Fruit fly (Drosophila melanogaster) whole organism, embryonic: ENCODE measurements around the gene CG9263.

Experiments
- CG10147 ChIP-seq: fragments of 200-800 bp; sonication (Bioruptor generic); optimal IDR thresholded peaks from 2 replicates; lab custom pipeline; 2019; ENCODE audit warnings: missing biosample characterization, mild to moderate bottlenecking, missing genetic modification characterization, moderate library complexity
- CG1024 ChIP-seq: fragments of 200-800 bp; sonication (Bioruptor generic); IDR thresholded peaks from 2 replicates; pipeline ENCODE4 v1.3.6; 2022; ENCODE audit warnings: missing biosample characterization, missing genetic modification characterization
- CG10654 ChIP-seq: fragments of 200-800 bp; sonication (Bioruptor generic); optimal IDR thresholded peaks from 2 replicates; lab custom pipeline; 2016; ENCODE audit warnings: missing biosample characterization, missing genetic modification characterization
- CG12104 ChIP-seq: fragments of 200-800 bp; sonication (Bioruptor generic); optimal IDR thresholded peaks from 3 replicates; lab custom pipeline; 2016; ENCODE audit warnings: missing biosample characterization, missing genetic modification characterization
- CG14667 ChIP-seq: fragments of 200-800 bp; sonication (Bioruptor generic); IDR thresholded peaks from 2 replicates; pipeline ENCODE4 v1.3.6; 2022; ENCODE audit warnings: missing biosample characterization, missing genetic modification characterization
- CG15696 ChIP-seq: fragments of 200-800 bp; sonication (Bioruptor generic); optimal IDR thresholded peaks from 2 replicates; lab custom pipeline; 2019; ENCODE audit warnings: missing biosample characterization, mild to moderate bottlenecking, missing genetic modification characterization, moderate library complexity
- CG16813 ChIP-seq: fragments of 200-800 bp; sonication (Bioruptor generic); IDR thresholded peaks from 3 replicates; pipeline ENCODE4 v1.3.6; 2022; ENCODE audit warnings: missing biosample characterization, missing genetic modification characterization; ENCODE audit not compliant: partially characterized antibody
- CG16815 ChIP-seq: fragments of 200-800 bp; sonication (Bioruptor generic); optimal IDR thresholded peaks from 3 replicates; lab custom pipeline; 2017; ENCODE audit warnings: missing biosample characterization, mild to moderate bottlenecking, missing genetic modification characterization
- CG17829 ChIP-seq: fragments of 200-800 bp; optimal IDR thresholded peaks from 2 replicates; lab custom pipeline; 2019; ENCODE audit warnings: missing biosample characterization, mild to moderate bottlenecking, missing genetic modification characterization, moderate library complexity
- CG31365 ChIP-seq: fragments of 200-800 bp; sonication (Bioruptor generic); optimal IDR thresholded peaks from 2 replicates; lab custom pipeline; 2018; ENCODE audit warnings: missing biosample characterization, mild to moderate bottlenecking, missing genetic modification characterization
- CG32767 ChIP-seq: fragments of 200-800 bp; sonication (Bioruptor generic); IDR thresholded peaks from 2 replicates; pipeline ENCODE4 v1.3.6; 2022; ENCODE audit warnings: missing biosample characterization, missing genetic modification characterization
- CG42726 ChIP-seq: fragments of 200-800 bp; sonication (Bioruptor generic); IDR thresholded peaks from 2 replicates; pipeline ENCODE4 v1.3.6; 2022; ENCODE audit warnings: missing biosample characterization, missing genetic modification characterization; ENCODE audit not compliant: partially characterized antibody
- CG7271 ChIP-seq: fragments of 200-800 bp; sonication (Bioruptor generic); optimal IDR thresholded peaks from 2 replicates; lab custom pipeline; 2018; ENCODE audit warnings: missing biosample characterization, mild to moderate bottlenecking, missing genetic modification characterization, moderate library complexity
- CG8290 ChIP-seq, 3 experiments: fragments of 200-800 bp; sonication (Bioruptor generic); optimal IDR thresholded peaks; 2 replicates each; lab custom pipeline; 2016 to 2019; ENCODE audit warnings: missing biosample characterization in 3 of 3, missing genetic modification characterization in 3 of 3, mild to moderate bottlenecking in 2 of 3, moderate library complexity in 1 of 3
- D19B ChIP-seq: fragments of 200-800 bp; sonication (Bioruptor generic); optimal IDR thresholded peaks from 2 replicates; lab custom pipeline; 2017; ENCODE audit warnings: missing biosample characterization, mild to moderate bottlenecking, missing genetic modification characterization
- Dip2 ChIP-seq: fragments of 200-800 bp; sonication (Bioruptor generic); IDR thresholded peaks from 2 replicates; pipeline ENCODE4 v1.3.6; 2022; ENCODE audit warnings: missing biosample characterization, missing genetic modification characterization
- E2f1 ChIP-seq: fragments of 200-800 bp; sonication (Bioruptor generic); IDR thresholded peaks from 2 replicates; pipeline ENCODE4 v1.3.6; 2022; ENCODE audit warnings: missing biosample characterization, missing genetic modification characterization
- Fer2 ChIP-seq: fragments of 200-800 bp; sonication (Bioruptor generic); optimal IDR thresholded peaks from 2 replicates; lab custom pipeline; 2018; ENCODE audit warnings: missing biosample characterization, mild to moderate bottlenecking, missing genetic modification characterization, moderate library complexity
- H15 ChIP-seq: fragments of 200-800 bp; sonication (Bioruptor generic); IDR thresholded peaks from 3 replicates; pipeline ENCODE4 v1.3.6; 2022; ENCODE audit warnings: missing biosample characterization, missing genetic modification characterization
- Hand ChIP-seq: fragments of 200-800 bp; sonication (Bioruptor generic); optimal IDR thresholded peaks from 2 replicates; lab custom pipeline; 2017; ENCODE audit warnings: mild to moderate bottlenecking, missing biosample characterization, missing genetic modification reagents, missing genetic modification characterization
- Hr39 ChIP-seq: fragments of >200 bp; optimal IDR thresholded peaks from 2 replicates; lab custom pipeline; 2017
- MTF-1 ChIP-seq: fragments of 200-800 bp; sonication (Bioruptor generic); optimal IDR thresholded peaks from 2 replicates; lab custom pipeline; 2018; ENCODE audit warnings: missing biosample characterization, mild to moderate bottlenecking, missing genetic modification characterization, borderline replicate concordance
- Opbp ChIP-seq: fragments of 200-800 bp; sonication (Bioruptor generic); IDR thresholded peaks from 3 replicates; pipeline ENCODE4 v1.3.6; 2022; ENCODE audit warnings: missing biosample characterization, missing genetic modification characterization; ENCODE audit not compliant: partially characterized antibody
- Rfx ChIP-seq: fragments of 200-800 bp; sonication (Bioruptor generic); IDR thresholded peaks from 2 replicates; pipeline ENCODE4 v1.3.6; 2022; ENCODE audit warnings: missing biosample characterization, missing genetic modification characterization
- Xbp1 ChIP-seq: fragments of 200-800 bp; sonication (Bioruptor generic); optimal IDR thresholded peaks from 3 replicates; lab custom pipeline; 2016; ENCODE audit warnings: missing biosample characterization, mild to moderate bottlenecking, missing genetic modification characterization
- amos ChIP-seq: fragments of 200-800 bp; sonication (Bioruptor generic); IDR thresholded peaks from 2 replicates; pipeline ENCODE4 v1.3.6; 2022; ENCODE audit warnings: missing biosample characterization, missing genetic modification characterization; ENCODE audit not compliant: partially characterized antibody
- ara ChIP-seq: fragments of 200-800 bp; sonication (Bioruptor generic); IDR thresholded peaks from 2 replicates; pipeline ENCODE4 v1.3.6; 2022; ENCODE audit warnings: missing biosample characterization, missing genetic modification characterization
- bab2 ChIP-seq: fragments of 200-800 bp; sonication (Bioruptor generic); optimal IDR thresholded peaks from 2 replicates; lab custom pipeline; 2016; ENCODE audit warnings: missing biosample characterization, missing genetic modification characterization
- chinmo ChIP-seq: fragments of 200-800 bp; sonication (Bioruptor generic); IDR thresholded peaks from 4 replicates; pipeline ENCODE4 v1.3.6; 2022; ENCODE audit warnings: missing biosample characterization, missing genetic modification characterization; ENCODE audit not compliant: partially characterized antibody
- crp ChIP-seq, 2 experiments: fragments of 200-800 bp; sonication (Bioruptor generic); optimal IDR thresholded peaks; 2 replicates in 1 of 2; 3 replicates in 1 of 2; lab custom pipeline; 2017; ENCODE audit warnings: missing biosample characterization in 2 of 2, missing genetic modification characterization in 2 of 2, mild to moderate bottlenecking in 1 of 2, moderate library complexity in 1 of 2
- dati ChIP-seq: fragments of 200-800 bp; sonication (Bioruptor generic); IDR thresholded peaks from 2 replicates; pipeline ENCODE4 v1.3.6; 2022; ENCODE audit warnings: missing biosample characterization, missing genetic modification characterization
- dm ChIP-seq: fragments of 200-800 bp; sonication (Bioruptor generic); optimal IDR thresholded peaks from 3 replicates; lab custom pipeline; 2016; ENCODE audit warnings: missing biosample characterization, missing genetic modification characterization
- esg ChIP-seq: fragments of 200-800 bp; sonication (Bioruptor generic); conservative IDR thresholded peaks from 2 replicates; pipeline ENCODE4 v1.3.6; 2022; ENCODE audit warnings: missing biosample characterization, missing genetic modification characterization
- eyg ChIP-seq: fragments of 200-800 bp; sonication (Bioruptor generic); optimal IDR thresholded peaks from 3 replicates; lab custom pipeline; 2016; ENCODE audit warnings: missing biosample characterization, missing genetic modification characterization
- gcm2 ChIP-seq: fragments of 200-800 bp; sonication (Bioruptor generic); optimal IDR thresholded peaks from 2 replicates; lab custom pipeline; 2016; ENCODE audit warnings: missing biosample characterization, missing genetic modification characterization
- hb ChIP-seq: fragments of 200-800 bp; sonication (Bioruptor generic); IDR thresholded peaks from 3 replicates; pipeline ENCODE4 v1.3.6; 2022; ENCODE audit warnings: missing biosample characterization, missing genetic modification characterization; ENCODE audit not compliant: partially characterized antibody
- inv ChIP-seq: fragments of 200-800 bp; sonication (Bioruptor generic); IDR thresholded peaks from 2 replicates; pipeline ENCODE4 v1.3.6; 2022; ENCODE audit warnings: missing biosample characterization, missing genetic modification characterization; ENCODE audit not compliant: partially characterized antibody
- knrl ChIP-seq: fragments of 200-800 bp; sonication (Bioruptor generic); IDR thresholded peaks from 3 replicates; pipeline ENCODE4 v1.3.6; 2022; ENCODE audit warnings: missing biosample characterization, missing genetic modification characterization; ENCODE audit not compliant: partially characterized antibody
- lbe ChIP-seq: fragments of 200-800 bp; sonication (Bioruptor generic); optimal IDR thresholded peaks from 2 replicates; lab custom pipeline; 2016; ENCODE audit warnings: missing biosample characterization, mild to moderate bottlenecking, missing genetic modification characterization
- lola ChIP-seq, 3 experiments: fragments of >200 bp in 2 of 3; fragments of 200-800 bp in 1 of 3; sonication (Bioruptor generic) in 1 of 3; optimal IDR thresholded peaks; 2 replicates each; lab custom pipeline; 2017 to 2019; ENCODE audit warnings: missing biosample characterization in 3 of 3, missing genetic modification characterization in 3 of 3, mild to moderate bottlenecking in 1 of 3, moderate library complexity in 1 of 3
- mld ChIP-seq: fragments of 200-800 bp; sonication (Bioruptor generic); IDR thresholded peaks from 3 replicates; pipeline ENCODE4 v1.3.6; 2022; ENCODE audit warnings: missing biosample characterization, missing genetic modification characterization; ENCODE audit not compliant: partially characterized antibody
- peb ChIP-seq: fragments of 200-800 bp; sonication (Bioruptor generic); IDR thresholded peaks from 2 replicates; pipeline ENCODE4 v1.3.6; 2022; ENCODE audit warnings: missing biosample characterization, missing genetic modification characterization
- psq ChIP-seq: fragments of 200-800 bp; sonication (Bioruptor generic); optimal IDR thresholded peaks from 2 replicates; lab custom pipeline; 2017; ENCODE audit warnings: missing biosample characterization, missing genetic modification characterization
- schlank ChIP-seq: fragments of 200-800 bp; sonication (Bioruptor generic); optimal IDR thresholded peaks from 2 replicates; lab custom pipeline; 2018; ENCODE audit warnings: missing biosample characterization, mild to moderate bottlenecking, missing genetic modification characterization
- wdn ChIP-seq: fragments of 200-800 bp; sonication (Bioruptor generic); IDR thresholded peaks from 2 replicates; pipeline ENCODE4 v1.3.6; 2022; ENCODE audit warnings: missing biosample characterization, missing genetic modification characterization
- zfh1 ChIP-seq: fragments of 200-800 bp; sonication (Bioruptor generic); IDR thresholded peaks from 3 replicates; pipeline ENCODE4 v1.3.6; 2022; ENCODE audit warnings: missing biosample characterization, missing genetic modification characterization

The CG9263 gene

DNA sequence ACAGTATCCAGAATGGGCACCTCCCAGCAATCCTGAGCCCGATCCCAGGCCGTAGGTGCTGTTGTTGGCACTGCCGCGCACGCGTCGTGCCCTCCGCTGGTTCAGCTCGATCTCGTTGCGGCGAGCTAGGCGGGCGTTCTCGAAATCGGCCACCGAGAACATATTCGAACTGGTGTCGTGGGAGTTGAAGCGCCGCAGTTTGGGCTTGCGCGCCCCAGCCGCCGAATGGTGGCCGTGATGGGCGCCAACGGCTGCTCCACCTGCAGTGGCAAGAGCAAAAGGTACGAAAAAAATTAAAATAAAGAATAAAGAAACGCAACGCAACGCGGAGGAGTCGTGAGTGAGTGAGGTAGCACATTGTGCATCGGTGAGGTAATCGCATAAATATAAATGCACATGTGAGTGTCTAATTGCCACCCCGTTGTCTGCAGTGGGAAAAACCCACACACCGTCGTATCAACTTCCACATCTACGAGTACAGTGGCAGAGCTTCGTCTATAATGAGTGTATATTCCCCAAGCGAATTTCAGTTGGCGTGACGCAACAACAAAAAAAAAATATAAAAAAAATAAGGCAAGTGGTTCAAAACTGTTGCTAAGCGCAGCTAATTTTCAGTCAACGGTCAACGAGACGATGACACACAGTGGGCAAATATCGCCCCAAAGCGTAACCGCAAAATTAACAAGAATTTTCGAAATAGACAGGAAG is 32.7 kb downstream of the CG9263 start (continued):
- TF ChIP-seq knrl (GFP tag; lab: Robert Waterston, UW) (0 out of 3 replicates have a peak, but pooled peaks have one; percentile 18), CG16815 (GFP tag; lab: Kevin White, UChicago) (no peak), mld (GFP tag; lab: Robert Waterston, UW) (0 out of 3 replicates have a peak, but pooled peaks have one; percentile 45), ara (GFP tag; lab: Robert Waterston, UW) (no peak), lola (GFP tag; optimal IDR thresholded peaks at IDR 0.05; lab: Kevin White, UChicago) (no peak), chinmo (GFP tag; lab: Robert Waterston, UW) (0 out of 4 replicates have a peak, but pooled peaks have one; percentile 13), crp (GFP tag; optimal IDR thresholded peaks at IDR 0.05; lab: Kevin White, UChicago) (no peak)
- TF ChIP-seq, all 482 proteins: peak for 8

- TF ChIP-seq dati (GFP tag; lab: Robert Waterston, UW) (no peak), gcm2 (GFP tag; lab: Kevin White, UChicago) (no peak), CG16813 (GFP tag; lab: Robert Waterston, UW) (peak; percentile 64), amos (GFP tag; lab: Robert Waterston, UW) (peak; percentile 70), Dip2 (GFP tag; lab: Robert Waterston, UW) (peak; percentile 92), zfh1 (no peak), Rfx (GFP tag; lab: Robert Waterston, UW) (no peak), psq (GFP tag; lab: Kevin White, UChicago) (no peak), Hr39 (lab: Kevin White, UChicago) (no peak), Xbp1 (GFP tag; lab: Kevin White, UChicago) (peak; percentile 13), esg (GFP tag; lab: Robert Waterston, UW) (no peak), inv (GFP tag; lab: Robert Waterston, UW) (0 out of 2 replicates have a peak, but pooled peaks have one; percentile 12), CG15696 (tag; lab: Kevin White, UChicago) (no peak), wdn (GFP tag; lab: Robert Waterston, UW) (no peak), CG1024 (GFP tag; lab: Robert Waterston, UW) (no peak), CG32767 (no peak), dm (GFP tag; lab: Kevin White, UChicago) (no peak), H15 (GFP tag; lab: Robert Waterston, UW) (no peak), peb (no peak), CG42726 (GFP tag; lab: Robert Waterston, UW) (peak; percentile 80), eyg (GFP tag; lab: Kevin White, UChicago) (no peak), CG8290 (GFP tag; optimal IDR thresholded peaks at IDR 0.05; lab: Kevin White, UChicago) (no peak), CG8290 (tag; optimal IDR thresholded peaks at IDR 0.05; lab: Kevin White, UChicago) (no peak), Hand (GFP tag; lab: Kevin White, UChicago) (no peak), CG17829 (no peak), knrl (GFP tag; lab: Robert Waterston, UW) (peak; percentile 43; the same call in 1 of the 3 replicates), schlank (tag; lab: Kevin White, UChicago) (no peak), hb (GFP tag; lab: Robert Waterston, UW) (peak; percentile 53; the same call in 1 of the 3 replicates), MTF-1 (GFP tag; lab: Kevin White, UChicago) (no peak), CG31365 (tag; lab: Kevin White, UChicago) (no peak), CG10654 (no peak), lbe (GFP tag; lab: Kevin White, UChicago) (no peak), Fer2 (no peak), CG14667 (no peak), CG7271 (no peak), CG10147 (no peak), bab2 (GFP tag; lab: Kevin White, UChicago) (no peak), Opbp (GFP tag; lab: Robert Waterston, UW) (no peak), CG12104 (GFP tag; lab: Kevin White, UChicago) (no peak), D19B (no peak), E2f1 (GFP tag; lab: Robert Waterston, UW) (no peak)
Measured at dm6 chr2L:13500416-13500815, 42.0 kb downstream of the CG9263 start.
